Worm (Caenorhabditis elegans) whole organism, L1 larva: Measurements from ENCODE around the gene F44G4.6.

Source experiments
- dpl-1 ChIP-seq, 3 experiments: fragments of 150-350 bp in 2 of 3; sonication (generic microtip) in 1 of 3; optimal IDR thresholded peaks; 2 replicates each; lab custom pipeline; 2014 to 2017; ENCODE audit warnings: missing biosample characterization in 3 of 3, missing genetic modification characterization in 3 of 3, missing genetic modification reagents in 3 of 3
- sup-37 ChIP-seq: fragments of 200-800 bp; sonication (Bioruptor generic); optimal IDR thresholded peaks from 2 replicates; lab custom pipeline; 2018; ENCODE audit warnings: mild to moderate bottlenecking, missing genetic modification characterization, missing compliant biosample characterization

- peak in 2 of 3 experiments; percentile 8 to 41 for TF ChIP-seq dpl-1 (GFP tag; optimal IDR thresholded peaks at IDR 0.05; lab: Kevin White, UChicago)
- TF ChIP-seq sup-37 (GFP tag; lab: Kevin White, UChicago): no peak
These were observed 8.8 kb downstream of the F44G4.6 start, which contains the start of gene ooc-5 for ce11 chrII:8992780-8993179.
